Worm (Caenorhabditis elegans) whole organism, late embryonic: ENCODE results near the gene nep-6.

Experiments
- C08G9.2 ChIP-seq: sonication (generic microtip); optimal IDR thresholded peaks from 2 replicates; lab custom pipeline; 2016; ENCODE audit warnings: mild to moderate bottlenecking, missing genetic modification characterization, moderate library complexity, missing compliant biosample characterization
- C38D4.7 ChIP-seq: fragments of 200-800 bp; sonication (Bioruptor generic); optimal IDR thresholded peaks from 2 replicates; lab custom pipeline; 2018; ENCODE audit warnings: mild to moderate bottlenecking, missing genetic modification characterization, moderate library complexity, missing compliant biosample characterization
- K02D7.2 ChIP-seq: sonication (generic microtip); optimal IDR thresholded peaks from 2 replicates; lab custom pipeline; 2017; ENCODE audit warnings: mild to moderate bottlenecking, missing genetic modification characterization, missing compliant biosample characterization
- K09A11.1 ChIP-seq: sonication (generic microtip); optimal IDR thresholded peaks from 2 replicates; lab custom pipeline; 2017; ENCODE audit warnings: antibody characterized with exemption, mild to moderate bottlenecking, missing genetic modification characterization, missing compliant biosample characterization; ENCODE audit not compliant: insufficient read depth
- T23F11.4 ChIP-seq: fragments of 200-800 bp; sonication (Bioruptor generic); optimal IDR thresholded peaks from 2 replicates; lab custom pipeline; 2018; ENCODE audit warnings: mild to moderate bottlenecking, missing genetic modification characterization, missing compliant biosample characterization
- Y22D7AL.16 ChIP-seq: sonication (generic microtip); optimal IDR thresholded peaks from 2 replicates; lab custom pipeline; 2016; ENCODE audit warnings: missing genetic modification characterization, missing compliant biosample characterization
- ahr-1 ChIP-seq: sonication (generic microtip); optimal IDR thresholded peaks from 2 replicates; lab custom pipeline; 2016; ENCODE audit warnings: missing genetic modification characterization, missing compliant biosample characterization
- ceh-14 ChIP-seq: sonication (generic microtip); optimal IDR thresholded peaks from 2 replicates; lab custom pipeline; 2016; ENCODE audit warnings: missing genotype, missing genetic modification characterization, missing compliant biosample characterization
- ceh-18 ChIP-seq: sonication (generic microtip); optimal IDR thresholded peaks from 2 replicates; lab custom pipeline; 2016; ENCODE audit warnings: missing genetic modification characterization, missing compliant biosample characterization
- ceh-19 ChIP-seq: fragments of 200-800 bp; sonication (Bioruptor generic); optimal IDR thresholded peaks from 2 replicates; lab custom pipeline; 2018; ENCODE audit warnings: mild to moderate bottlenecking, missing genetic modification characterization, missing compliant biosample characterization
- ceh-2 ChIP-seq: sonication (generic microtip); optimal IDR thresholded peaks from 2 replicates; lab custom pipeline; 2016; ENCODE audit warnings: missing genotype, missing genetic modification characterization, missing compliant biosample characterization
- ceh-22 ChIP-seq: sonication (generic microtip); optimal IDR thresholded peaks from 2 replicates; lab custom pipeline; 2017; ENCODE audit warnings: missing biosample characterization, missing genetic modification characterization
- ceh-24 ChIP-seq: sonication (generic microtip); optimal IDR thresholded peaks from 2 replicates; lab custom pipeline; 2016; ENCODE audit warnings: mild to moderate bottlenecking, missing genetic modification characterization, missing compliant biosample characterization
- ceh-30 ChIP-seq: fragments of 150-350 bp; optimal IDR thresholded peaks from 2 replicates; lab custom pipeline; 2014; ENCODE audit warnings: missing biosample characterization, missing genetic modification characterization
- ceh-31 ChIP-seq: sonication (generic microtip); optimal IDR thresholded peaks from 2 replicates; lab custom pipeline; 2016; ENCODE audit warnings: missing genetic modification characterization, missing compliant biosample characterization
- ceh-34 ChIP-seq: sonication (generic microtip); optimal IDR thresholded peaks from 2 replicates; lab custom pipeline; 2016; ENCODE audit warnings: mild to moderate bottlenecking, missing genetic modification characterization, missing compliant biosample characterization
- ceh-45 ChIP-seq: fragments of 200-800 bp; sonication (Bioruptor generic); IDR thresholded peaks from 2 replicates; pipeline ENCODE4 v1.3.6; 2022; ENCODE audit warnings: missing genetic modification reagents, missing genetic modification characterization, missing compliant biosample characterization
- ceh-6 ChIP-seq: fragments of 200-800 bp; sonication (Bioruptor generic); optimal IDR thresholded peaks from 2 replicates; lab custom pipeline; 2018; ENCODE audit warnings: mild to moderate bottlenecking, missing genetic modification characterization, missing compliant biosample characterization
- ceh-9 ChIP-seq: sonication (generic microtip); optimal IDR thresholded peaks from 2 replicates; lab custom pipeline; 2016; ENCODE audit warnings: mild to moderate bottlenecking, missing genetic modification characterization, inconsistent platforms, missing compliant biosample characterization
- che-1 ChIP-seq: sonication (generic microtip); optimal IDR thresholded peaks from 2 replicates; lab custom pipeline; 2016; ENCODE audit warnings: mild to moderate bottlenecking, missing genetic modification characterization, missing compliant biosample characterization
- dmd-4 ChIP-seq: sonication (generic microtip); optimal IDR thresholded peaks from 2 replicates; lab custom pipeline; 2016; ENCODE audit warnings: borderline replicate concordance, missing genetic modification characterization, missing compliant biosample characterization
- dve-1 ChIP-seq: sonication (generic microtip); optimal IDR thresholded peaks from 2 replicates; lab custom pipeline; 2017; ENCODE audit warnings: antibody characterized with exemption, mild to moderate bottlenecking, missing genetic modification characterization, missing compliant biosample characterization
- elt-2 ChIP-seq: sonication (generic microtip); optimal IDR thresholded peaks from 2 replicates; lab custom pipeline; 2016; ENCODE audit warnings: missing genetic modification reagents, missing genetic modification characterization, missing compliant biosample characterization
- ets-4 ChIP-seq: sonication (generic microtip); optimal IDR thresholded peaks from 2 replicates; lab custom pipeline; 2016; ENCODE audit warnings: missing genetic modification characterization, missing compliant biosample characterization
- eyg-1 ChIP-seq: sonication (generic microtip); optimal IDR thresholded peaks from 2 replicates; lab custom pipeline; 2016; ENCODE audit warnings: missing genotype, missing genetic modification characterization, missing compliant biosample characterization
- fax-1 ChIP-seq: sonication (generic microtip); optimal IDR thresholded peaks from 2 replicates; lab custom pipeline; 2016; ENCODE audit warnings: missing genotype, missing genetic modification characterization, missing compliant biosample characterization
- fkh-10 ChIP-seq: fragments of 150-350 bp; optimal IDR thresholded peaks from 2 replicates; lab custom pipeline; 2014; ENCODE audit warnings: missing biosample characterization, missing genetic modification reagents, missing genetic modification characterization
- fkh-6 ChIP-seq: sonication (generic microtip); optimal IDR thresholded peaks from 2 replicates; lab custom pipeline; 2016; ENCODE audit warnings: missing genetic modification characterization, missing compliant biosample characterization
- gmeb-2 ChIP-seq: sonication (generic microtip); optimal IDR thresholded peaks from 2 replicates; lab custom pipeline; 2016; ENCODE audit warnings: missing genetic modification characterization, inconsistent platforms, missing compliant biosample characterization
- hlh-13 ChIP-seq: fragments of 200-800 bp; sonication (Bioruptor generic); optimal IDR thresholded peaks from 2 replicates; lab custom pipeline; 2018; ENCODE audit warnings: mild to moderate bottlenecking, missing genetic modification characterization, missing compliant biosample characterization
- hlh-15 ChIP-seq: sonication (generic microtip); optimal IDR thresholded peaks from 2 replicates; lab custom pipeline; 2016; ENCODE audit warnings: missing genetic modification characterization, missing compliant biosample characterization
- hlh-6 ChIP-seq: sonication (generic microtip); optimal IDR thresholded peaks from 2 replicates; lab custom pipeline; 2016; ENCODE audit warnings: missing genotype, missing genetic modification characterization, missing compliant biosample characterization
- lin-11 ChIP-seq: fragments of 200-800 bp; sonication (Bioruptor generic); optimal IDR thresholded peaks from 2 replicates; lab custom pipeline; 2018; ENCODE audit warnings: mild to moderate bottlenecking, missing genetic modification characterization, missing compliant biosample characterization
- madf-2 ChIP-seq: sonication (generic microtip); optimal IDR thresholded peaks from 2 replicates; lab custom pipeline; 2017; ENCODE audit warnings: missing genetic modification characterization, missing compliant biosample characterization
- mec-3 ChIP-seq: sonication (generic microtip); optimal IDR thresholded peaks from 2 replicates; lab custom pipeline; 2016; ENCODE audit warnings: borderline replicate concordance, missing genetic modification characterization, missing compliant biosample characterization
- nfya-1 ChIP-seq: sonication (generic microtip); optimal IDR thresholded peaks from 2 replicates; lab custom pipeline; 2017; ENCODE audit warnings: missing genetic modification characterization, mild to moderate bottlenecking, missing compliant biosample characterization, antibody characterized with exemption, moderate library complexity
- nhr-11 ChIP-seq: fragments of 150-350 bp; optimal IDR thresholded peaks from 2 replicates; lab custom pipeline; 2014; ENCODE audit warnings: missing biosample characterization, missing genetic modification characterization
- odd-2 ChIP-seq: sonication (generic microtip); optimal IDR thresholded peaks from 2 replicates; lab custom pipeline; 2017; ENCODE audit warnings: antibody characterized with exemption, mild to moderate bottlenecking, missing genetic modification characterization, missing compliant biosample characterization
- pag-3 ChIP-seq: sonication (generic microtip); optimal IDR thresholded peaks from 2 replicates; lab custom pipeline; 2016; ENCODE audit warnings: missing compliant biosample characterization, missing genetic modification characterization, borderline replicate concordance
- pat-9 ChIP-seq: fragments of 200-800 bp; sonication (Bioruptor generic); optimal IDR thresholded peaks from 2 replicates; lab custom pipeline; 2018; ENCODE audit warnings: mild to moderate bottlenecking, missing genetic modification characterization, moderate library complexity, missing compliant biosample characterization
- pha-2 ChIP-seq: sonication (generic microtip); optimal IDR thresholded peaks from 2 replicates; lab custom pipeline; 2017; ENCODE audit warnings: mild to moderate bottlenecking, missing genetic modification characterization, missing compliant biosample characterization
- pros-1 ChIP-seq: fragments of 150-350 bp; optimal IDR thresholded peaks from 2 replicates; lab custom pipeline; 2014; ENCODE audit warnings: missing biosample characterization, missing genetic modification reagents, missing genetic modification characterization
- ref-2 ChIP-seq: sonication (generic microtip); optimal IDR thresholded peaks from 2 replicates; lab custom pipeline; 2016; ENCODE audit warnings: missing genetic modification characterization, missing compliant biosample characterization
- sdc-2 ChIP-seq: sonication (generic microtip); optimal IDR thresholded peaks from 2 replicates; lab custom pipeline; 2016; ENCODE audit warnings: missing genotype, missing genetic modification characterization, missing compliant biosample characterization
- sox-2 ChIP-seq: fragments of 200-800 bp; sonication (Bioruptor generic); IDR thresholded peaks from 2 replicates; pipeline ENCODE4 v1.3.6; 2022; ENCODE audit warnings: missing genetic modification reagents, missing genetic modification characterization, missing compliant biosample characterization
- sox-4 ChIP-seq: sonication (generic microtip); optimal IDR thresholded peaks from 2 replicates; lab custom pipeline; 2017; ENCODE audit warnings: mild to moderate bottlenecking, missing genetic modification characterization, inconsistent platforms, missing compliant biosample characterization
- tbx-2 ChIP-seq: sonication (generic microtip); optimal IDR thresholded peaks from 2 replicates; lab custom pipeline; 2016; ENCODE audit warnings: missing genetic modification characterization, missing compliant biosample characterization
- tbx-7 ChIP-seq: sonication (generic microtip); optimal IDR thresholded peaks from 2 replicates; lab custom pipeline; 2016; ENCODE audit warnings: missing genotype, missing genetic modification characterization, missing compliant biosample characterization
- unc-3 ChIP-seq, 2 experiments: fragments of 200-800 bp in 1 of 2; sonication (Bioruptor generic) in 1 of 2; sonication (generic microtip) in 1 of 2; conservative IDR thresholded peaks in 1 of 2; optimal IDR thresholded peaks in 1 of 2; 2 replicates each; pipeline versions ENCODE4 v1.3.6 to Lab custom; 2016 to 2022; ENCODE audit warnings: missing compliant biosample characterization in 2 of 2, missing genetic modification characterization in 2 of 2, missing genetic modification reagents in 1 of 2
- unc-55 ChIP-seq: sonication (generic microtip); optimal IDR thresholded peaks from 2 replicates; lab custom pipeline; 2017; ENCODE audit warnings: missing biosample characterization, missing genetic modification reagents, missing genetic modification characterization
- ztf-16 ChIP-seq: sonication (generic microtip); optimal IDR thresholded peaks from 2 replicates; lab custom pipeline; 2017; ENCODE audit warnings: missing genetic modification characterization, missing compliant biosample characterization

The nep-6 gene

ce11 chrII:3439244-3439698 is 22.6 kb downstream of the nep-6 start:
- TF ChIP-seq ceh-6 (GFP tag; lab: Kevin White, UChicago) (peak; percentile 64), T23F11.4 (GFP tag; lab: Kevin White, UChicago) (peak; percentile 26), ceh-9 (tag; lab: Kevin White, UChicago) (peak; percentile 7), ceh-19 (GFP tag; lab: Kevin White, UChicago) (peak; percentile 16), unc-55 (no peak), mec-3 (tag; lab: Kevin White, UChicago) (no peak), K02D7.2 (tag; lab: Kevin White, UChicago) (no peak), lin-11 (tag; lab: Kevin White, UChicago) (peak; percentile 15), nfya-1 (tag; lab: Kevin White, UChicago) (no peak), K09A11.1 (tag; lab: Kevin White, UChicago) (no peak), C08G9.2 (peak; percentile 12), ztf-16 (no peak), ref-2 (tag; lab: Kevin White, UChicago) (no peak), pros-1 (tag; lab: Kevin White, UChicago) (no peak), unc-3 (GFP tag; conservative IDR thresholded peaks at IDR 0.05; lab: Robert Waterston, UW) (peak; percentile 56; the same call in 1 of the 2 replicates), unc-3 (tag; optimal IDR thresholded peaks at IDR 0.05; lab: Kevin White, UChicago) (no peak), tbx-2 (tag; lab: Kevin White, UChicago) (peak; percentile 8), sox-4 (tag; lab: Kevin White, UChicago) (peak; percentile 62), ceh-30 (tag; lab: Kevin White, UChicago) (no peak), ahr-1 (tag; lab: Kevin White, UChicago) (no peak), dve-1 (tag; lab: Kevin White, UChicago) (peak; percentile 30), pha-2 (tag; lab: Kevin White, UChicago) (peak; percentile 56), C38D4.7 (GFP tag; lab: Kevin White, UChicago) (peak; percentile 57), tbx-7 (tag; lab: Kevin White, UChicago) (no peak), che-1 (tag; lab: Kevin White, UChicago) (peak; percentile 63), ceh-14 (tag; lab: Kevin White, UChicago) (peak; percentile 47), fax-1 (tag; lab: Kevin White, UChicago) (peak; percentile 24), sdc-2 (tag; lab: Kevin White, UChicago) (peak; percentile 44), hlh-15 (tag; lab: Kevin White, UChicago) (peak; percentile 20), ceh-24 (tag; lab: Kevin White, UChicago) (no peak), ceh-34 (no peak), pag-3 (no peak), ceh-31 (tag; lab: Kevin White, UChicago) (no peak), hlh-6 (tag; lab: Kevin White, UChicago) (peak; percentile 63), ets-4 (tag; lab: Kevin White, UChicago) (no peak), nhr-11 (tag; lab: Kevin White, UChicago) (no peak), Y22D7AL.16 (tag; lab: Kevin White, UChicago) (peak; percentile 42), dmd-4 (tag; lab: Kevin White, UChicago) (peak; percentile 31), sox-2 (GFP tag; lab: Robert Waterston, UW) (no peak), pat-9 (tag; lab: Kevin White, UChicago) (peak; percentile 29), elt-2 (tag; lab: Kevin White, UChicago) (peak; percentile 97), gmeb-2 (tag; lab: Kevin White, UChicago) (peak; percentile 59), ceh-2 (tag; lab: Kevin White, UChicago) (peak; percentile 40), fkh-6 (tag; lab: Kevin White, UChicago) (no peak), eyg-1 (tag; lab: Kevin White, UChicago) (no peak), odd-2 (tag; lab: Kevin White, UChicago) (no peak), fkh-10 (GFP tag; lab: Kevin White, UChicago) (no peak), madf-2 (tag; lab: Kevin White, UChicago) (peak; percentile 19), ceh-18 (tag; lab: Kevin White, UChicago) (no peak), ceh-45 (GFP tag; lab: Robert Waterston, UW) (0 out of 2 replicates have a peak, but pooled peaks have one; percentile 51), ceh-22 (tag; lab: Kevin White, UChicago) (no peak), hlh-13 (GFP tag; lab: Kevin White, UChicago) (peak; percentile 48)
